Fruit fly (Drosophila melanogaster) whole organism, wandering third instar larva: ENCODE measurements around the gene CG9135.

ENCODE experiments used
- Abd-B ChIP-seq: fragments of >200 bp; optimal IDR thresholded peaks from 2 replicates; lab custom pipeline; 2017; ENCODE audit warnings: missing biosample characterization, missing genetic modification characterization
- CG32264 ChIP-seq: fragments of 200-800 bp; sonication (Bioruptor generic); optimal IDR thresholded peaks from 2 replicates; lab custom pipeline; 2016; ENCODE audit warnings: missing biosample characterization, missing genetic modification characterization
- CG9705 ChIP-seq: fragments of 200-800 bp; sonication (Bioruptor generic); optimal IDR thresholded peaks from 2 replicates; lab custom pipeline; 2018; ENCODE audit warnings: missing biosample characterization, mild to moderate bottlenecking, missing genetic modification characterization
- CrebA ChIP-seq: fragments of 200-800 bp; sonication (Bioruptor generic); optimal IDR thresholded peaks from 2 replicates; lab custom pipeline; 2016; ENCODE audit warnings: missing biosample characterization, mild to moderate bottlenecking, missing genetic modification characterization, borderline replicate concordance
- Dfd ChIP-seq: fragments of >200 bp; optimal IDR thresholded peaks from 2 replicates; lab custom pipeline; 2017; ENCODE audit warnings: missing biosample characterization, missing genetic modification characterization
- Dif ChIP-seq: fragments of 200-275, 200-300 bp; sonication (Bioruptor generic); optimal IDR thresholded peaks from 2 replicates; lab custom pipeline; 2018; ENCODE audit warnings: missing biosample characterization, missing genetic modification characterization; ENCODE audit not compliant: partially characterized antibody
- GATAd ChIP-seq: sonication (Bioruptor generic); optimal IDR thresholded peaks from 2 replicates; lab custom pipeline; 2016; ENCODE audit warnings: missing biosample characterization, missing genetic modification characterization
- HLH106 ChIP-seq: fragments of 200-800 bp; optimal IDR thresholded peaks from 3 replicates; lab custom pipeline; 2019; ENCODE audit warnings: missing biosample characterization, mild to moderate bottlenecking, missing genetic modification characterization, moderate library complexity
- Hnf4 ChIP-seq: fragments of 200-800 bp; sonication (Bioruptor generic); optimal IDR thresholded peaks from 2 replicates; lab custom pipeline; 2016; ENCODE audit warnings: missing biosample characterization, mild to moderate bottlenecking, missing genetic modification characterization
- Hr78 ChIP-seq: fragments of >200 bp; optimal IDR thresholded peaks from 2 replicates; lab custom pipeline; 2017; ENCODE audit warnings: missing biosample characterization, missing genetic modification characterization
- Hr83 ChIP-seq: fragments of 200-300 bp; sonication (Bioruptor generic); optimal IDR thresholded peaks from 2 replicates; lab custom pipeline; 2016; ENCODE audit warnings: missing biosample characterization, mild to moderate bottlenecking, missing genetic modification characterization, moderate library complexity; ENCODE audit not compliant: poor library complexity, severe bottlenecking
- Jra ChIP-seq: sonication (Bioruptor generic); optimal IDR thresholded peaks from 2 replicates; lab custom pipeline; 2016; ENCODE audit warnings: missing biosample characterization, missing genetic modification characterization
- Mio ChIP-seq: sonication (Bioruptor generic); optimal IDR thresholded peaks from 2 replicates; lab custom pipeline; 2016; ENCODE audit warnings: missing biosample characterization, missing genetic modification characterization
- Myc ChIP-seq: fragments of >200 bp; optimal IDR thresholded peaks from 2 replicates; lab custom pipeline; 2017
- N ChIP-seq: fragments of >200 bp; optimal IDR thresholded peaks from 2 replicates; lab custom pipeline; 2018; ENCODE audit warnings: missing biosample characterization, missing external identifiers, missing genetic modification characterization
- OdsH ChIP-seq: fragments of 200-800 bp; sonication (Bioruptor generic); optimal IDR thresholded peaks from 2 replicates; lab custom pipeline; 2016; ENCODE audit warnings: missing biosample characterization, mild to moderate bottlenecking, missing genetic modification characterization
- Rel ChIP-seq, 2 experiments: fragments of 200-800 bp; sonication (Bioruptor generic) in 1 of 2; optimal IDR thresholded peaks; 2 replicates in 1 of 2; 3 replicates in 1 of 2; lab custom pipeline; 2016 to 2019; ENCODE audit warnings: mild to moderate bottlenecking in 2 of 2, missing biosample characterization in 2 of 2, missing genetic modification characterization in 2 of 2, moderate library complexity in 1 of 2
- Sp1 ChIP-seq: fragments of 200-800 bp; sonication (Bioruptor generic); optimal IDR thresholded peaks from 3 replicates; lab custom pipeline; 2019; ENCODE audit warnings: missing biosample characterization, mild to moderate bottlenecking, missing genetic modification characterization, moderate library complexity
- br ChIP-seq: fragments of 200-800 bp; sonication (Bioruptor generic); optimal IDR thresholded peaks from 2 replicates; lab custom pipeline; 2016; ENCODE audit warnings: missing biosample characterization, missing genetic modification characterization
- brk ChIP-seq: fragments of 200-800 bp; sonication (Bioruptor generic); optimal IDR thresholded peaks from 2 replicates; lab custom pipeline; 2016; ENCODE audit warnings: missing biosample characterization, mild to moderate bottlenecking, missing genetic modification characterization
- dl ChIP-seq, 2 experiments: fragments of 175-275, 200-275 bp in 1 of 2; fragments of 200-275 bp in 1 of 2; sonication (Bioruptor generic); optimal IDR thresholded peaks; lab custom pipeline; 2018; ENCODE audit warnings: mild to moderate bottlenecking in 2 of 2, missing biosample characterization in 2 of 2, missing genetic modification characterization in 2 of 2, moderate library complexity in 2 of 2; ENCODE audit not compliant: partially characterized antibody in 2 of 2, insufficient read depth in 1 of 2
- dmrt93B ChIP-seq: fragments of 200-800 bp; sonication (Bioruptor generic); optimal IDR thresholded peaks from 2 replicates; lab custom pipeline; 2018; ENCODE audit warnings: missing biosample characterization, mild to moderate bottlenecking, missing genetic modification characterization
- ey ChIP-seq: fragments of 200-800 bp; sonication (Bioruptor generic); optimal IDR thresholded peaks from 2 replicates; lab custom pipeline; 2016; ENCODE audit warnings: missing biosample characterization, missing genetic modification characterization
- foxo ChIP-seq, 2 experiments: fragments of 200-800 bp; sonication (Bioruptor generic); optimal IDR thresholded peaks; 2 replicates in 1 of 2; 3 replicates in 1 of 2; lab custom pipeline; 2016 to 2017; ENCODE audit warnings: missing biosample characterization in 2 of 2, missing genetic modification characterization in 2 of 2
- fru ChIP-seq: fragments of 200-800 bp; sonication (Bioruptor generic); optimal IDR thresholded peaks from 3 replicates; lab custom pipeline; 2016; ENCODE audit warnings: missing biosample characterization, mild to moderate bottlenecking, missing genetic modification characterization
- h ChIP-seq: fragments of 200-800 bp; sonication (Bioruptor generic); optimal IDR thresholded peaks from 3 replicates; lab custom pipeline; 2016; ENCODE audit warnings: missing biosample characterization, mild to moderate bottlenecking, missing genetic modification characterization
- jim ChIP-seq: fragments of 175-275, 200-325 bp; sonication (Bioruptor generic); optimal IDR thresholded peaks from 2 replicates; lab custom pipeline; 2016; ENCODE audit warnings: missing biosample characterization, mild to moderate bottlenecking, missing genetic modification characterization
- psq ChIP-seq: fragments of 200-800 bp; sonication (Bioruptor generic); optimal IDR thresholded peaks from 3 replicates; lab custom pipeline; 2017; ENCODE audit warnings: missing biosample characterization, mild to moderate bottlenecking, missing genetic modification characterization, moderate library complexity
- rgr ChIP-seq: fragments of 200-800 bp; sonication (Bioruptor generic); optimal IDR thresholded peaks from 3 replicates; lab custom pipeline; 2016; ENCODE audit warnings: missing biosample characterization, mild to moderate bottlenecking, missing genetic modification characterization
- sv ChIP-seq: fragments of 200-800 bp; sonication (Bioruptor generic); optimal IDR thresholded peaks from 3 replicates; lab custom pipeline; 2016; ENCODE audit warnings: missing biosample characterization, missing genetic modification characterization
- tai ChIP-seq: sonication (Bioruptor generic); optimal IDR thresholded peaks from 2 replicates; lab custom pipeline; 2016; ENCODE audit warnings: missing biosample characterization, missing genetic modification characterization
- usp ChIP-seq: fragments of >200 bp; optimal IDR thresholded peaks from 2 replicates; lab custom pipeline; 2017; ENCODE audit warnings: missing biosample characterization, missing genetic modification characterization
- woc ChIP-seq: sonication (Bioruptor generic); optimal IDR thresholded peaks from 2 replicates; lab custom pipeline; 2016; ENCODE audit warnings: missing biosample characterization, mild to moderate bottlenecking, missing genetic modification characterization

The CG9135 gene

DNA sequence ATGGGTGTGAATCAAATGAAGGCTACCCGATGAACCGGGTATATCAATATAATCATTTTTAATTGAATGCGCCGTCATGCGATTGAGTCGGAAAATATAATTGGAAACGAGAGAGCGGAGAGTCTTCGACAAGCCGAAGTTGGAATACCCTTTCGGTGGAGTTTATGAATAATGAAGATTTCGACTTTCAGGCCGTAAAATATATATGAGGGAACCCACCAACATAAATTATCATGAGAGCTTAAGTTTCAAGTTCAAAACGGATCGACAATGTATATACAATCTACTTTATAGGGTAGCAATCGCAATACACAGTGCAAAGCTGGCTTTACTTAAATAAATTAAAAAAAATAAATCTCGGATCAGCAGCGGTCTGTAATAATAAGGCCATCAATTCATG, 18.8 kb upstream of the CG9135 start:
- TF ChIP-seq h = peak; percentile 20
- no peak for TF ChIP-seq CrebA (GFP tag; lab: Kevin White, UChicago)
- peak; percentile 37 for TF ChIP-seq HLH106

DNA sequence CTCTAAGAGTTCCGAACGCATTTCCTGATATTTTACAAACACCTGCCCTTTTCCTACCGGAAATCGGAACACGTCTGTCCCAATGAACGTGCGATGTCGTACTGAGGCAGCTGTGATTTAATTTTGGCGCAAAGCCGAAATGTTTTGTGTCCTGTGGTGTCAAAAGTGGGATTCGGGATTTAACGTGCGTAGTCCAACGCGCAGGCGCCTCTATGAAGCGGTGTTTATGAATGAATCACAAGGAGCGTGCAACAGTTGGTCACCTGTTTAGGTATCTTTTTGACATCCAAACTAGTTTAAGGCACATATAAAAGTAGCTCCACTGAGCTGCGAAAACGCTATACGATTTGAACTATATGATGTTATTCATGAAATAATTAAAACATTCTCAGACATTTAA, 16.3 kb upstream of the CG9135 start, which contains the start of gene CG9109:
Gene CG9109, minus strand, starts transcription at position 80 of the 400 bp plus-strand sequence.
- TF ChIP-seq GATAd (GFP tag; lab: Kevin White, UChicago) (no peak), CG9705 (GFP tag; lab: Kevin White, UChicago) (no peak), CG32264 (GFP tag; lab: Kevin White, UChicago) (no peak), woc (GFP tag; lab: Kevin White, UChicago) (no peak), dl (GFP tag; optimal IDR thresholded peaks at IDR 0.05; lab: Kevin White, UChicago; ENCODE audit: insufficient read depth in 1 of 2, partially characterized antibody in 2 of 2) (no peak), N (GFP tag; lab: Kevin White, UChicago) (no peak)
- TF ChIP-seq, all 38 proteins: peak for 0

DNA sequence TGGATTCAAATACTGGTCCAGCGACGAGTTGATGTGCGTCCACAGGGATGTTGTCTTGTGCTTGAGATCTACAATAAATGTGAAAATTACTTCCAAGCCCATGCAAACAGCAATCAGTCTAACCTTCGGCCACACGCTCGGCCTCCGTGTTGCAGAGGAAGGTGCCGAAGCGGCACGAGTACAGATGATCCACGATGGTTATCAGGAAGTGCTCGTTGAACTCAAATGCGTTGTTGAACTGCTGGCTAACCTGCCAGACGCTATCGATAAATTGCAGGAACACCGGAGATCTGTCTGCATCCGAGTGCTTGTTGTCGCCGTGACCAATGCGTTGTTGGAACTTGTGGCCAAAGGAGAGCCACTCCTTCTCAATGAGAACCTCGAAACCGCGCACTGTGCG, 15.4 kb upstream of the CG9135 start:
- no peak for TF ChIP-seq fru
- TF ChIP-seq Hr78 (GFP tag; lab: Kevin White, UChicago) = no peak
- no peak for TF ChIP-seq dl (GFP tag; optimal IDR thresholded peaks at IDR 0.05; lab: Kevin White, UChicago; ENCODE audit: insufficient read depth in 1 of 2, partially characterized antibody in 2 of 2)
- TF ChIP-seq sv (GFP tag; lab: Kevin White, UChicago) = no peak
- no peak for TF ChIP-seq Hr83
- TF ChIP-seq Hnf4 = no peak
- TF ChIP-seq psq (GFP tag; lab: Kevin White, UChicago) = no peak
- TF ChIP-seq jim (GFP tag; lab: Kevin White, UChicago) = no peak

DNA sequence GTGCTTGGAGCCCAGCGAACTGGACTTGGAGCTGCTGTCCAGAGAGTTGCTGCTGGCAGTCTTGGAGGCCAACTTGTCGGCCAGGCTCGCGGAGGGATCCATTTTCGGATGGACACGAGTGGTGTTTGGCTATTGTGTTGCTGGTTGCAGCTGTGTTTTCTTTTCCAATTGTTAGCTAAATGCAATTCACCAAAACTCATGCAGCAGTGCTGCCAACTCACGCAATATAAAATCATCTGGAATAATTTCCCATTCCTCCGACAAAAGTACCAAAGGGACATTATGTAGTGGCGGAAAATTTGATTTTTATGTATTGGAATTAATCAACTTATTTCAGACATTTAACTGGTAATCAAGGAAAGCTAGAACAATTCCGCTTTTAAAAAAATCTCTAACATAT, 13.9 kb upstream of the CG9135 start, which contains the start of gene mtm:
Gene mtm, minus strand, starts transcription at position 306 of the 400 bp plus-strand sequence.
- TF ChIP-seq Myc (lab: Kevin White, UChicago) = peak; percentile 59
- TF ChIP-seq Rel (GFP tag; optimal IDR thresholded peaks at IDR 0.05; lab: Kevin White, UChicago) = no peak
- no peak for TF ChIP-seq Rel (tag; optimal IDR thresholded peaks at IDR 0.05; lab: Kevin White, UChicago)

DNA sequence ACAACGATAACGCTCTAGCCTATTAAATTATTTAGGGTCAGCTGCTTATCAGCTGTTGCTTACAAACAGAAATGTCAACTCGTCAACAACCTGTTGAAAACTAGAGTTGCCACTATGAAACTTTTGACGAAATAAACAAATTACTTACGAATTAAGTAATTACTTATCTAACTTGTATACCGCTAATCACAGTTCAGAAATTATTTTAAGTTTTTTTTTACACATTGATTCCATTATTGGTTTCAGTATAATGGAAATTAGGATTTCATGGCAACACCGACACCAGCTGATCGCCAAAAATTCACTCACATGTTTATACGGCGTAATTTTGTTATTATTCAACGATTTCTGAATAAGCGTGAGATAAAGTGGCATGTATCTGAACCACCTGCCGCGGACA, 12.8 kb upstream of the CG9135 start, which contains the start of the genes CG9117 and CG31643:
Gene CG9117, minus strand, starts transcription at position 73 of the 400 bp plus-strand sequence.
Gene CG31643, plus strand, starts transcription at position 288 of the 400 bp plus-strand sequence.
- TF ChIP-seq Mio (GFP tag; lab: Kevin White, UChicago) (no peak), Hr78 (GFP tag; lab: Kevin White, UChicago) (no peak), psq (GFP tag; lab: Kevin White, UChicago) (peak; percentile 59), h (peak; percentile 83), ey (GFP tag; lab: Kevin White, UChicago) (peak; percentile 76), CG9705 (GFP tag; lab: Kevin White, UChicago) (peak; percentile 36), rgr (GFP tag; lab: Kevin White, UChicago) (peak; percentile 79), Dfd (GFP tag; lab: Kevin White, UChicago) (no peak), tai (GFP tag; lab: Kevin White, UChicago) (no peak), HLH106 (peak; percentile 64), Rel (GFP tag; optimal IDR thresholded peaks at IDR 0.05; lab: Kevin White, UChicago) (no peak), Rel (tag; optimal IDR thresholded peaks at IDR 0.05; lab: Kevin White, UChicago) (peak; percentile 39), dmrt93B (no peak), N (GFP tag; lab: Kevin White, UChicago) (no peak), Jra (GFP tag; lab: Kevin White, UChicago) (no peak), Myc (lab: Kevin White, UChicago) (no peak), OdsH (GFP tag; lab: Kevin White, UChicago) (peak; percentile 77), woc (GFP tag; lab: Kevin White, UChicago) (no peak), usp (no peak), Dif (GFP tag; lab: Kevin White, UChicago) (no peak), Sp1 (peak; percentile 63), br (no peak), foxo (GFP tag; optimal IDR thresholded peaks at IDR 0.05; lab: Kevin White, UChicago) (peak in 1 of 2 experiments; percentile 86), CG32264 (GFP tag; lab: Kevin White, UChicago) (peak; percentile 18), sv (GFP tag; lab: Kevin White, UChicago) (peak; percentile 48), Abd-B (GFP tag; lab: Kevin White, UChicago) (no peak), GATAd (GFP tag; lab: Kevin White, UChicago) (peak; percentile 65), Hr83 (peak; percentile 15), brk (GFP tag; lab: Kevin White, UChicago) (no peak), CrebA (GFP tag; lab: Kevin White, UChicago) (no peak)
